Worm (Caenorhabditis elegans) whole organism, midembryonic: ENCODE results near the gene Y7A5A.1.

ENCODE experiments used
- T22C8.4 ChIP-seq: fragments of 200-800 bp; sonication (Bioruptor generic); IDR thresholded peaks from 2 replicates; pipeline ENCODE4 v1.3.6; 2022; ENCODE audit warnings: missing genetic modification characterization, missing compliant biosample characterization
- cog-1 ChIP-seq: sonication (generic microtip); optimal IDR thresholded peaks from 2 replicates; lab custom pipeline; 2016; ENCODE audit warnings: missing genetic modification characterization, missing compliant biosample characterization
- flt-1 ChIP-seq: fragments of 200-800 bp; sonication (Bioruptor generic); IDR thresholded peaks from 2 replicates; pipeline ENCODE4 v1.3.6; 2022; ENCODE audit warnings: missing genetic modification characterization, missing compliant biosample characterization
- klf-2 ChIP-seq: fragments of 200-800 bp; sonication (Bioruptor generic); conservative IDR thresholded peaks from 2 replicates; pipeline ENCODE4 v1.3.6; 2022; ENCODE audit warnings: missing genetic modification reagents, missing genetic modification characterization, missing compliant biosample characterization
- med-1 ChIP-seq: sonication (generic microtip); optimal IDR thresholded peaks from 2 replicates; lab custom pipeline; 2017; ENCODE audit warnings: missing genetic modification characterization, mild to moderate bottlenecking, missing compliant biosample characterization, antibody characterized with exemption, missing genetic modification reagents; ENCODE audit not compliant: insufficient read depth
- ref-1 ChIP-seq: fragments of 200-800 bp; sonication (Bioruptor generic); conservative IDR thresholded peaks from 2 replicates; pipeline ENCODE4 v1.3.6; 2022; ENCODE audit warnings: missing genetic modification reagents, missing genetic modification characterization, missing compliant biosample characterization
- tab-1 ChIP-seq: fragments of 200-800 bp; sonication (Bioruptor generic); IDR thresholded peaks from 2 replicates; pipeline ENCODE4 v1.3.6; 2022; ENCODE audit warnings: missing genetic modification characterization, missing compliant biosample characterization
- ztf-23 ChIP-seq: fragments of 200-800 bp; sonication (Bioruptor generic); IDR thresholded peaks from 2 replicates; pipeline ENCODE4 v1.3.6; 2022; ENCODE audit warnings: missing genetic modification reagents, missing genetic modification characterization, missing compliant biosample characterization
- ztf-29 ChIP-seq: fragments of 200-800 bp; sonication (Bioruptor generic); IDR thresholded peaks from 2 replicates; pipeline ENCODE4 v1.3.6; 2022; ENCODE audit warnings: missing genetic modification reagents, missing genetic modification characterization, missing compliant biosample characterization

Gene Y7A5A.1

ce11 chrX:15771411-15771810 lies at the start of gene Y7A5A.1:
Gene Y7A5A.1, minus strand, starts transcription at chrX:15771493.
- TF ChIP-seq ref-1 (GFP tag; lab: Robert Waterston, UW), result no peak
- TF ChIP-seq flt-1 (GFP tag; lab: Robert Waterston, UW), result no peak
- no peak for TF ChIP-seq T22C8.4 (GFP tag; lab: Robert Waterston, UW)
- TF ChIP-seq klf-2 (GFP tag; lab: Robert Waterston, UW), result no peak
- TF ChIP-seq cog-1 (tag; lab: Kevin White, UChicago), result no peak
- TF ChIP-seq tab-1 (GFP tag; lab: Robert Waterston, UW), result no peak

- TF ChIP-seq med-1 (GFP tag; lab: Kevin White, UChicago) (no peak), ztf-29 (GFP tag; lab: Robert Waterston, UW) (no peak), ref-1 (GFP tag; lab: Robert Waterston, UW) (no peak), flt-1 (GFP tag; lab: Robert Waterston, UW) (no peak), ztf-23 (GFP tag; lab: Robert Waterston, UW) (no peak), T22C8.4 (GFP tag; lab: Robert Waterston, UW) (no peak), klf-2 (GFP tag; lab: Robert Waterston, UW) (no peak), tab-1 (GFP tag; lab: Robert Waterston, UW) (no peak), cog-1 (tag; lab: Kevin White, UChicago) (no peak)
These were observed 43.3 kb upstream of the Y7A5A.1 start for ce11 chrX:15814548-15814947.

ce11 chrX:15811341-15811740 lies 40.0 kb upstream of the Y7A5A.1 start:
- TF ChIP-seq flt-1 (GFP tag; lab: Robert Waterston, UW) (no peak), ztf-29 (GFP tag; lab: Robert Waterston, UW) (no peak), med-1 (GFP tag; lab: Kevin White, UChicago) (no peak), cog-1 (tag; lab: Kevin White, UChicago) (no peak), tab-1 (GFP tag; lab: Robert Waterston, UW) (no peak), klf-2 (GFP tag; lab: Robert Waterston, UW) (no peak)

- TF ChIP-seq tab-1 (GFP tag; lab: Robert Waterston, UW), result no peak
- TF ChIP-seq T22C8.4 (GFP tag; lab: Robert Waterston, UW), result no peak
- TF ChIP-seq ztf-29 (GFP tag; lab: Robert Waterston, UW), result no peak
- TF ChIP-seq ztf-23 (GFP tag; lab: Robert Waterston, UW), result no peak
- no peak for TF ChIP-seq cog-1 (tag; lab: Kevin White, UChicago)
- TF ChIP-seq klf-2 (GFP tag; lab: Robert Waterston, UW), result no peak
- TF ChIP-seq ref-1 (GFP tag; lab: Robert Waterston, UW), result no peak
- TF ChIP-seq med-1 (GFP tag; lab: Kevin White, UChicago), result no peak
- TF ChIP-seq flt-1 (GFP tag; lab: Robert Waterston, UW), result no peak
These were observed 32.8 kb upstream of the Y7A5A.1 start, which contains the start of gene Y7A5A.7 for ce11 chrX:15804072-15804471. Gene Y7A5A.7, minus strand, starts transcription at chrX:15804172.

- TF ChIP-seq flt-1 (GFP tag; lab: Robert Waterston, UW), result no peak
- TF ChIP-seq cog-1 (tag; lab: Kevin White, UChicago), result no peak
- no peak for TF ChIP-seq tab-1 (GFP tag; lab: Robert Waterston, UW)
- no peak for TF ChIP-seq ztf-29 (GFP tag; lab: Robert Waterston, UW)
- no peak for TF ChIP-seq med-1 (GFP tag; lab: Kevin White, UChicago)
- no peak for TF ChIP-seq T22C8.4 (GFP tag; lab: Robert Waterston, UW)
- TF ChIP-seq ref-1 (GFP tag; lab: Robert Waterston, UW), result no peak
- TF ChIP-seq ztf-23 (GFP tag; lab: Robert Waterston, UW), result no peak
- no peak for TF ChIP-seq klf-2 (GFP tag; lab: Robert Waterston, UW)
These were observed 30.5 kb upstream of the Y7A5A.1 start for ce11 chrX:15801827-15802226.

ce11 chrX:15799595-15799994 lies 28.3 kb upstream of the Y7A5A.1 start, which contains the start of gene Y7A5A.6:
Gene Y7A5A.6, minus strand, starts transcription at chrX:15799695.
- TF ChIP-seq ztf-29 (GFP tag; lab: Robert Waterston, UW), result no peak
- no peak for TF ChIP-seq med-1 (GFP tag; lab: Kevin White, UChicago)
- TF ChIP-seq cog-1 (tag; lab: Kevin White, UChicago), result no peak
- TF ChIP-seq klf-2 (GFP tag; lab: Robert Waterston, UW), result no peak
- TF ChIP-seq ztf-23 (GFP tag; lab: Robert Waterston, UW), result no peak
- TF ChIP-seq ref-1 (GFP tag; lab: Robert Waterston, UW), result no peak
- TF ChIP-seq flt-1 (GFP tag; lab: Robert Waterston, UW), result no peak
- no peak for TF ChIP-seq T22C8.4 (GFP tag; lab: Robert Waterston, UW)
- no peak for TF ChIP-seq tab-1 (GFP tag; lab: Robert Waterston, UW)

ce11 chrX:15796633-15797032 lies 25.3 kb upstream of the Y7A5A.1 start:
- TF ChIP-seq flt-1 (GFP tag; lab: Robert Waterston, UW) (no peak), ztf-29 (GFP tag; lab: Robert Waterston, UW) (no peak), med-1 (GFP tag; lab: Kevin White, UChicago) (no peak)

- TF ChIP-seq ref-1 (GFP tag; lab: Robert Waterston, UW), result no peak
- TF ChIP-seq med-1 (GFP tag; lab: Kevin White, UChicago), result no peak
- TF ChIP-seq ztf-23 (GFP tag; lab: Robert Waterston, UW), result no peak
- TF ChIP-seq ztf-29 (GFP tag; lab: Robert Waterston, UW), result no peak
- TF ChIP-seq flt-1 (GFP tag; lab: Robert Waterston, UW), result no peak
- TF ChIP-seq klf-2 (GFP tag; lab: Robert Waterston, UW), result no peak
- no peak for TF ChIP-seq tab-1 (GFP tag; lab: Robert Waterston, UW)
- no peak for TF ChIP-seq cog-1 (tag; lab: Kevin White, UChicago)
- no peak for TF ChIP-seq T22C8.4 (GFP tag; lab: Robert Waterston, UW)
These were observed 23.7 kb upstream of the Y7A5A.1 start, which contains the start of gene Y7A5A.10 for ce11 chrX:15794977-15795376. Gene Y7A5A.10, minus strand, starts transcription at chrX:15795077.

ce11 chrX:15786726-15787125 lies 15.4 kb upstream of the Y7A5A.1 start, which contains the start of gene Y7A5A.5:
Gene Y7A5A.5, minus strand, starts transcription at chrX:15786826.
- TF ChIP-seq klf-2 (GFP tag; lab: Robert Waterston, UW) (no peak), T22C8.4 (GFP tag; lab: Robert Waterston, UW) (no peak), med-1 (GFP tag; lab: Kevin White, UChicago) (no peak), cog-1 (tag; lab: Kevin White, UChicago) (no peak), ref-1 (GFP tag; lab: Robert Waterston, UW) (no peak)
